Fruit fly (Drosophila melanogaster) whole organism, embryonic: Measurements from ENCODE around the gene Muc26B.

ENCODE experiments used
- Aef1 ChIP-seq: fragments of 200-800 bp; sonication (Bioruptor generic); IDR thresholded peaks from 3 replicates; pipeline ENCODE4 v1.3.6; 2022; ENCODE audit warnings: missing biosample characterization, missing genetic modification characterization
- Asciz ChIP-seq: fragments of 200-800 bp; sonication (Bioruptor generic); optimal IDR thresholded peaks from 2 replicates; lab custom pipeline; 2017; ENCODE audit warnings: missing biosample characterization, mild to moderate bottlenecking, missing genetic modification characterization, missing genetic modification reagents
- BtbVII ChIP-seq: fragments of 200-800 bp; sonication (Bioruptor generic); optimal IDR thresholded peaks from 3 replicates; lab custom pipeline; 2017; ENCODE audit warnings: missing biosample characterization, mild to moderate bottlenecking, missing genetic modification characterization
- CG10267 ChIP-seq: fragments of 200-800 bp; sonication (Bioruptor generic); optimal IDR thresholded peaks from 2 replicates; lab custom pipeline; 2018; ENCODE audit warnings: missing biosample characterization, mild to moderate bottlenecking, missing genetic modification characterization, moderate library complexity
- CG10654 ChIP-seq: fragments of 200-800 bp; sonication (Bioruptor generic); optimal IDR thresholded peaks from 2 replicates; lab custom pipeline; 2016; ENCODE audit warnings: missing biosample characterization, missing genetic modification characterization
- CG13424 ChIP-seq: fragments of 200-800 bp; sonication (Bioruptor generic); optimal IDR thresholded peaks from 2 replicates; lab custom pipeline; 2019; ENCODE audit warnings: missing biosample characterization, mild to moderate bottlenecking, missing genetic modification characterization, moderate library complexity
- CG14965 ChIP-seq: fragments of 200-800 bp; sonication (Bioruptor generic); optimal IDR thresholded peaks from 2 replicates; lab custom pipeline; 2016; ENCODE audit warnings: missing biosample characterization, missing genetic modification characterization, borderline replicate concordance
- CG15696 ChIP-seq: fragments of 200-800 bp; sonication (Bioruptor generic); optimal IDR thresholded peaks from 2 replicates; lab custom pipeline; 2019; ENCODE audit warnings: missing biosample characterization, mild to moderate bottlenecking, missing genetic modification characterization, moderate library complexity
- CG3281 ChIP-seq: fragments of 200-800 bp; sonication (Bioruptor generic); optimal IDR thresholded peaks from 3 replicates; lab custom pipeline; 2017; ENCODE audit warnings: missing biosample characterization, mild to moderate bottlenecking, missing genetic modification characterization
- CG5180 ChIP-seq: fragments of 200-800 bp; sonication (Bioruptor generic); optimal IDR thresholded peaks from 3 replicates; lab custom pipeline; 2017; ENCODE audit warnings: missing biosample characterization, missing genetic modification characterization, mild to moderate bottlenecking, moderate library complexity, missing genetic modification reagents
- CG5953 ChIP-seq: fragments of 200-800 bp; sonication (Bioruptor generic); IDR thresholded peaks from 2 replicates; pipeline ENCODE4 v1.3.6; 2022; ENCODE audit warnings: missing biosample characterization, missing genetic modification characterization
- CG8089 ChIP-seq: fragments of 200-800 bp; sonication (Bioruptor generic); optimal IDR thresholded peaks from 3 replicates; lab custom pipeline; 2016; ENCODE audit warnings: missing biosample characterization, missing genetic modification characterization
- CG8281 ChIP-seq: fragments of 200-800 bp; sonication (Bioruptor generic); optimal IDR thresholded peaks from 2 replicates; lab custom pipeline; 2018; ENCODE audit warnings: missing biosample characterization, mild to moderate bottlenecking, missing genetic modification characterization, moderate library complexity
- CG8290 ChIP-seq, 3 experiments: fragments of 200-800 bp; sonication (Bioruptor generic); optimal IDR thresholded peaks; 2 replicates each; lab custom pipeline; 2016 to 2019; ENCODE audit warnings: missing biosample characterization in 3 of 3, missing genetic modification characterization in 3 of 3, mild to moderate bottlenecking in 2 of 3, moderate library complexity in 1 of 3
- Camta ChIP-seq: fragments of 200-800 bp; sonication (Bioruptor generic); optimal IDR thresholded peaks from 2 replicates; lab custom pipeline; 2016; ENCODE audit warnings: missing biosample characterization, missing genetic modification characterization
- D19A ChIP-seq: fragments of 200-800 bp; optimal IDR thresholded peaks from 3 replicates; lab custom pipeline; 2019; ENCODE audit warnings: missing biosample characterization, mild to moderate bottlenecking, missing genetic modification characterization, moderate library complexity
- Med ChIP-seq: fragments of 200-800 bp; sonication (Bioruptor generic); peaks from one replicate; lab custom pipeline; 2016; ENCODE audit warnings: missing biosample characterization, missing genetic modification characterization, mild to moderate bottlenecking, inconsistent platforms, moderate library complexity
- NFAT ChIP-seq: fragments of 200-800 bp; sonication (Bioruptor generic); IDR thresholded peaks from 2 replicates; pipeline ENCODE4 v1.3.6; 2022; ENCODE audit warnings: missing biosample characterization, missing genetic modification characterization
- Nf-YA ChIP-seq: fragments of 200-800 bp; sonication (Bioruptor generic); IDR thresholded peaks from 2 replicates; pipeline ENCODE4 v1.3.6; 2022; ENCODE audit warnings: missing biosample characterization, missing genetic modification characterization
- Ptx1 ChIP-seq: fragments of 200-800 bp; sonication (Bioruptor generic); IDR thresholded peaks from 2 replicates; pipeline ENCODE4 v1.3.6; 2022; ENCODE audit warnings: missing biosample characterization, missing genetic modification characterization
- Sox102F ChIP-seq: fragments of 200-800 bp; sonication (Bioruptor generic); optimal IDR thresholded peaks from 2 replicates; lab custom pipeline; 2018; ENCODE audit warnings: missing biosample characterization, mild to moderate bottlenecking, missing genetic modification characterization, moderate library complexity
- ap ChIP-seq: fragments of 200-800 bp; sonication (Bioruptor generic); IDR thresholded peaks from 2 replicates; pipeline ENCODE4 v1.3.6; 2022; ENCODE audit warnings: missing biosample characterization, missing genetic modification characterization
- cas ChIP-seq: fragments of 200-800 bp; sonication (Bioruptor generic); IDR thresholded peaks from 2 replicates; pipeline ENCODE4 v1.3.6; 2022; ENCODE audit warnings: missing biosample characterization, missing genetic modification characterization
- ci ChIP-seq: fragments of 200-800 bp; sonication (Bioruptor generic); IDR thresholded peaks from 3 replicates; pipeline ENCODE4 v1.3.6; 2022; ENCODE audit warnings: missing biosample characterization, missing genetic modification characterization
- danr ChIP-seq: fragments of 200-800 bp; sonication (Bioruptor generic); IDR thresholded peaks from 2 replicates; pipeline ENCODE4 v1.3.6; 2022; ENCODE audit warnings: missing biosample characterization, missing genetic modification characterization
- gro ChIP-seq: fragments of 200-800 bp; sonication (Bioruptor generic); optimal IDR thresholded peaks from 2 replicates; lab custom pipeline; 2016; ENCODE audit warnings: missing biosample characterization, missing genetic modification characterization
- gsb-n ChIP-seq: fragments of 200-800 bp; sonication (Bioruptor generic); optimal IDR thresholded peaks from 3 replicates; lab custom pipeline; 2018; ENCODE audit warnings: missing biosample characterization, mild to moderate bottlenecking, missing genetic modification characterization
- hkb ChIP-seq, 2 experiments: fragments of 200-800 bp in 1 of 2; fragments of >200 bp in 1 of 2; sonication (Bioruptor generic) in 1 of 2; IDR thresholded peaks in 1 of 2; optimal IDR thresholded peaks in 1 of 2; 2 replicates each; pipeline versions ENCODE4 v1.3.6 to Lab custom; 2017 to 2022; ENCODE audit warnings: missing biosample characterization in 1 of 2, missing genetic modification characterization in 1 of 2
- odd ChIP-seq: fragments of 200-800 bp; sonication (Bioruptor generic); optimal IDR thresholded peaks from 2 replicates; lab custom pipeline; 2017; ENCODE audit warnings: missing biosample characterization, mild to moderate bottlenecking, missing genetic modification characterization
- pb ChIP-seq: fragments of 200-800 bp; sonication (Bioruptor generic); optimal IDR thresholded peaks from 3 replicates; lab custom pipeline; 2016; ENCODE audit warnings: missing biosample characterization, missing genetic modification characterization
- pfk ChIP-seq: fragments of 200-800 bp; sonication (Bioruptor generic); optimal IDR thresholded peaks from 2 replicates; lab custom pipeline; 2018; ENCODE audit warnings: missing biosample characterization, mild to moderate bottlenecking, missing genetic modification characterization, moderate library complexity
- pnt ChIP-seq: fragments of 200-800 bp; sonication (Bioruptor generic); optimal IDR thresholded peaks from 3 replicates; lab custom pipeline; 2016; ENCODE audit warnings: missing biosample characterization, missing genetic modification characterization
- prd ChIP-seq, 3 experiments: fragments of >200 bp in 2 of 3; fragments of 200-800 bp in 1 of 3; sonication (Bioruptor generic) in 1 of 3; optimal IDR thresholded peaks in 2 of 3; IDR thresholded peaks in 1 of 3; 2 replicates in 2 of 3; 3 replicates in 1 of 3; pipeline versions ENCODE4 v1.3.6 to Lab custom; 2017 to 2022; ENCODE audit warnings: missing biosample characterization in 1 of 3, missing genetic modification characterization in 1 of 3
- sens-2 ChIP-seq: fragments of 200-800 bp; sonication (Bioruptor generic); IDR thresholded peaks from 2 replicates; pipeline ENCODE4 v1.3.6; 2022; ENCODE audit warnings: missing biosample characterization, missing genetic modification characterization
- sim ChIP-seq: fragments of 200-800 bp; sonication (Bioruptor generic); IDR thresholded peaks from 2 replicates; pipeline ENCODE4 v1.3.6; 2022; ENCODE audit warnings: missing biosample characterization, missing genetic modification characterization
- so ChIP-seq: fragments of 200-800 bp; sonication (Bioruptor generic); IDR thresholded peaks from 3 replicates; pipeline ENCODE4 v1.3.6; 2022; ENCODE audit warnings: missing biosample characterization, missing genetic modification characterization
- sob ChIP-seq: fragments of 200-800 bp; sonication (Bioruptor generic); IDR thresholded peaks from 2 replicates; pipeline ENCODE4 v1.3.6; 2022; ENCODE audit warnings: missing biosample characterization, missing genetic modification characterization
- tll ChIP-seq, 2 experiments: fragments of 200-800 bp in 1 of 2; fragments of >200 bp in 1 of 2; sonication (Bioruptor generic) in 1 of 2; optimal IDR thresholded peaks; 2 replicates each; lab custom pipeline; 2017 to 2019; ENCODE audit warnings: missing biosample characterization in 2 of 2, missing genetic modification characterization in 2 of 2, mild to moderate bottlenecking in 1 of 2, moderate library complexity in 1 of 2
- trh ChIP-seq: fragments of 200-800 bp; sonication (Bioruptor generic); optimal IDR thresholded peaks from 2 replicates; lab custom pipeline; 2016; ENCODE audit warnings: missing biosample characterization, missing genetic modification characterization
- tup ChIP-seq: fragments of 200-800 bp; sonication (Bioruptor generic); optimal IDR thresholded peaks from 2 replicates; lab custom pipeline; 2016; ENCODE audit warnings: missing biosample characterization, mild to moderate bottlenecking, missing genetic modification characterization, moderate library complexity
- unpg ChIP-seq: fragments of 200-800 bp; sonication (Bioruptor generic); optimal IDR thresholded peaks from 3 replicates; lab custom pipeline; 2018; ENCODE audit warnings: missing biosample characterization, mild to moderate bottlenecking, missing genetic modification characterization, moderate library complexity
- wdn ChIP-seq: fragments of 200-800 bp; sonication (Bioruptor generic); IDR thresholded peaks from 2 replicates; pipeline ENCODE4 v1.3.6; 2022; ENCODE audit warnings: missing biosample characterization, missing genetic modification characterization

Muc26B gene

DNA sequence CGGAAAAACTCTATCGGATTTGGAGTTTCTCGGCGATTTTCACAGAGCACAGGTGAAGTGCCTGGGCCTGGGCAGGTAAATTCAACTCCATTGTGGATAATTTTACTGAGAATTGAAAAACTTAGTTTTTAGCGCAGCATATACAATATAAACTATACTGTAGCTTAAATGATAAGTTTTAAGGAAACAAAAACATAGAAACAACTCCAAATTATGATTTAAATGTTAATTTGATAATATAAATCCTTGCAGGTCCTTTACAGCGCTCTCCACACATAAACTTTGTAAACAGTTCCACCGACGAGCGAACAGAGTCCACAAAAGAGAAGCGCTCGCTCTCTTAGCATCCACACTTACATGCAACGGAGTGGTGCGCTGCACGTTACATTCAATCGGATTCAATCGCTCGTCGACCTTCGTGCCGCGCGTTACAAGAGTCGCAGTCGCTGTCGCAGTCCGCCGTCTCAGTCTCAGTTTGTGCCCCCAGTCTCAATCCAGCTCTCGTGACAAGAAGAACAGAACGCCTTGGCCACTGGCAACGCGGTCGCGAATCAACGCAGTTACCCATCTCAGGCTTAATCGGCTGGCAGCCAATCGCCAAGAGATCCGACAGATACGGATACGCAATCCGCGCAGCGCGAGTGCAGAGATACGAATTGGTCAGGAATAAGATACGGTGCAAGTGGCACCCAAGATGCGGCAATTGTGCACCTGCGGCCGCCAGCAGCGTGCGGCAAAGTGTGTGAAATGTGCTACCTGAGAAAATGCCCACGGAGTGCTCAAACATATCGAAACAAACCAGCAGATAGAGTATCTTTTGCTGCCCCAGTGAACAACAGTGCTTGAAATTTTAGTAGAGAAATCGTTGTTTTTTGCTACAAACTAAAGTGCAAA lies 27.2 kb downstream of the Muc26B start, which contains the start of gene smal (continued):
- no peak for TF ChIP-seq wdn (GFP tag; lab: Robert Waterston, UW)
- peak; percentile 82 for TF ChIP-seq ci (GFP tag; lab: Robert Waterston, UW)
- TF ChIP-seq trh (GFP tag; lab: Kevin White, UChicago) = no peak
- no peak for TF ChIP-seq hkb (optimal IDR thresholded peaks at IDR 0.05; lab: Kevin White, UChicago)
- peak; percentile 48 for TF ChIP-seq hkb (GFP tag; IDR thresholded peaks at IDR 0.05; lab: Robert Waterston, UW)
- no peak for TF ChIP-seq Aef1 (GFP tag; lab: Robert Waterston, UW)
- peak; percentile 66 for TF ChIP-seq sim (GFP tag; lab: Robert Waterston, UW)
- no peak for TF ChIP-seq tll (GFP tag; optimal IDR thresholded peaks at IDR 0.05; lab: Kevin White, UChicago)
- TF ChIP-seq CG5180 (GFP tag; lab: Kevin White, UChicago) = no peak
- TF ChIP-seq pfk = no peak
- peak; percentile 33 for TF ChIP-seq D19A (tag; lab: Kevin White, UChicago)
- TF ChIP-seq Med (GFP tag; lab: Kevin White, UChicago) = peak; percentile 89
- no peak for TF ChIP-seq BtbVII
- TF ChIP-seq Ptx1 (GFP tag; lab: Robert Waterston, UW) = no peak
- TF ChIP-seq Asciz (GFP tag; lab: Kevin White, UChicago) = no peak
- no peak for TF ChIP-seq cas (GFP tag; lab: Robert Waterston, UW)
- 0 out of 2 replicates have a peak, but pooled peaks have one; percentile 18 for TF ChIP-seq sob
- TF ChIP-seq Camta = no peak
- no peak for TF ChIP-seq NFAT (GFP tag; lab: Robert Waterston, UW)
- no peak for TF ChIP-seq CG8281
- TF ChIP-seq CG8089 = no peak
- TF ChIP-seq CG5953 = 0 out of 2 replicates have a peak, but pooled peaks have one; percentile 44
- TF ChIP-seq unpg (GFP tag; lab: Kevin White, UChicago) = no peak
- no peak for TF ChIP-seq CG13424 (tag; lab: Kevin White, UChicago)
- no peak for TF ChIP-seq ap (GFP tag; lab: Robert Waterston, UW)
- TF ChIP-seq CG15696 (tag; lab: Kevin White, UChicago) = no peak
- TF ChIP-seq CG10267 = peak; percentile 11
- no peak for TF ChIP-seq danr (GFP tag; lab: Robert Waterston, UW)
- no peak for TF ChIP-seq tup (GFP tag; lab: Kevin White, UChicago)
- peak; percentile 30; the same call in 1 of the 3 replicates for TF ChIP-seq so (GFP tag; lab: Robert Waterston, UW)
- no peak for TF ChIP-seq CG14965
- TF ChIP-seq prd (optimal IDR thresholded peaks at IDR 0.05; lab: Kevin White, UChicago) = no peak
- peak; percentile 19; the same call in 1 of the 3 replicates for TF ChIP-seq prd (GFP tag; IDR thresholded peaks at IDR 0.05; lab: Robert Waterston, UW)
- TF ChIP-seq CG10654 (GFP tag; lab: Kevin White, UChicago) = no peak
- TF ChIP-seq pnt (GFP tag; lab: Kevin White, UChicago) = no peak
- no peak for TF ChIP-seq gsb-n (tag; lab: Kevin White, UChicago)
- no peak for TF ChIP-seq sens-2 (GFP tag; lab: Robert Waterston, UW)
- TF ChIP-seq Sox102F (GFP tag; lab: Kevin White, UChicago) = no peak
- no peak for TF ChIP-seq CG3281 (GFP tag; lab: Kevin White, UChicago)
- no peak for TF ChIP-seq CG8290 (GFP tag; optimal IDR thresholded peaks at IDR 0.05; lab: Kevin White, UChicago)
- peak; percentile 21 to 64 for TF ChIP-seq CG8290 (tag; optimal IDR thresholded peaks at IDR 0.05; lab: Kevin White, UChicago)
- TF ChIP-seq Nf-YA (GFP tag; lab: Robert Waterston, UW) = no peak
- peak; percentile 38 for TF ChIP-seq pb (GFP tag; lab: Kevin White, UChicago)
- peak; percentile 19 for TF ChIP-seq odd (GFP tag; lab: Kevin White, UChicago)
- TF ChIP-seq gro (GFP tag; lab: Kevin White, UChicago) = no peak
